Worm (Caenorhabditis elegans): ENCODE data around the gene T05H10.4.

T05H10.4 gene

DNA sequence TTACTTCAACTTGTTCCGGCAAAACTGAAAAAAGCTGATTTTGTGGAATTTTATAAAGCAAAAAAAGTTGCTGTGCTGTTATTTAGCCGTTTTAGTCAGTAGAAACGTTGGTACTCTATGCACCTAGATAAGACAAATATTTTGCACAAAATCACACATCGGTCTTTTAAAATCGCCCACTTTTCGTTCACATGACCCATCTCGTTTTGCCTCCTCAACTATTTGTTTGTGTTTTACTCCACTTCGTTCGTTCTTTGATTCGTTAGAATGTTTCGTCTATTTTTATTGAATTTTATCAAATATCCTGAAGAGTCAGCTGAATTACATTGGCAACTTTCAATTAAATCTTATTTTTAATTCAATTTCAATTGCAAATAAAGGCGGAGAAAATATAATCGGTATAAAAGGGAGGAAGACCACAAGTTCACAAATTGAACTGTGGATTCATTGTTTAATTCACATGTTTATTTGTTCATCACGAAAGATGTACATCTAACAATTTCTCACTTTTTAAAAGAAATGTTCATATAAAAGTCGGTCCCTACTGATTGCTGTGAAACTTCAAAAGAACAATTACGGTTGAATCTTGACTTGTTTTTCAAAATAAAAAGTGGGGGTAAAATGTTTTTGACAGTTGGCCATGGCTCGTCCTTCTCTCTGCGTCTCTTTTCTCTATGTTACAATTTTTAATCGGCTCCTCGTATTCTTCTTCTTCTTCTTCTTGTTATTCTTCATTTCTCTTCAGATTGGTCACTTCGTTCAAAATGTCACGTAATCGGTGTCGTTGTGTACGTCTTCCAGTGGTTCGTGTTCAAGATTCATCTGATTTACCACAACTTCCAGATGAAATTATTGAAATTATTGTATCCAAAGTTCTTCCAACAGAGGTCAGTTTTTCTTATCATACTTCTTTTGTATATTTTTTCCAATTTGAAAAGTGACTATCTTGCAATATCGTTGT, 40.6 kb upstream of the T05H10.4 start, which contains the start of gene DH11.2:
Gene DH11.2, plus strand, starts transcription at position 746 of the 961 bp plus-strand sequence.
- TF ChIP-seq ama-1 (optimal IDR thresholded peaks at IDR 0.05): peak; percentile 56
- TF ChIP-seq pha-4 (tag; optimal IDR thresholded peaks at IDR 0.05): peak; percentile 76
- TF ChIP-seq mml-1 (tag; optimal IDR thresholded peaks at IDR 0.05): no peak
- TF ChIP-seq tbx-2 (tag; optimal IDR thresholded peaks at IDR 0.05): no peak
- no peak for TF ChIP-seq nhr-25 (tag; optimal IDR thresholded peaks at IDR 0.05)
- peak; percentile 29 for TF ChIP-seq elt-2 (tag; optimal IDR thresholded peaks at IDR 0.05)
- no peak for TF ChIP-seq nhr-76 (tag; optimal IDR thresholded peaks at IDR 0.05)
- TF ChIP-seq nhr-237 (tag; optimal IDR thresholded peaks at IDR 0.05): no peak
- TF ChIP-seq nhr-28 (tag; optimal IDR thresholded peaks at IDR 0.05): no peak
- TF ChIP-seq nhr-43 (tag; optimal IDR thresholded peaks at IDR 0.05; ENCODE audit: poor library complexity, severe bottlenecking): no peak
- TF ChIP-seq pqm-1 (tag; optimal IDR thresholded peaks at IDR 0.05): peak; percentile 65
- no peak for TF ChIP-seq lin-39 (tag; optimal IDR thresholded peaks at IDR 0.05)
- no peak for TF ChIP-seq fkh-2 (tag; optimal IDR thresholded peaks at IDR 0.05)

DNA sequence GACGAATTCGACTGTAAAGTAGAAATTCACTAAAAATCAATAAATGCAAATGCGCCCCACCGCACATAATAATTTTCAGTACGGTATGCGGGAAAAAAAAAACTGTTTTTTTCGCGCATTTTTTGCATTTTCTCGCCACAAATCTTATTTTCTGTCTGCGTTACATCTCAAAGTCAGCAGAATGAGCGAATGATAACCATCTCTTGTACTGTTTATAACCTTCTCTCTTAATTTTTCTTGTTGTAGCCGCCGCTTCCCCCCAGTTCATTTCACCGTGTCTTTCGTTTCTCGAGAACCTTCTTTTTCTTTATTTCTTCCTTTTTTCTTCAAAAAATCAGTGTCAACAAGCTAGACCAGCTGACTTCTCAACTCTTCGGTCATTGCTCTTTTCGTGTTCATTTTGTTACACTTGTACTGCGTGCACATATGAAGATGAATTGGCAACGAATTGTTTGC, 37.4 kb upstream of the T05H10.4 start:
- TF ChIP-seq pha-4 (tag; optimal IDR thresholded peaks at IDR 0.05) (peak; percentile 94), nhr-25 (tag; optimal IDR thresholded peaks at IDR 0.05) (peak; percentile 15), ceh-28 (tag; optimal IDR thresholded peaks at IDR 0.05) (no peak), R02D3.7 (tag; optimal IDR thresholded peaks at IDR 0.05) (no peak), nhr-12 (tag; optimal IDR thresholded peaks at IDR 0.05) (no peak), skn-1 (tag; optimal IDR thresholded peaks at IDR 0.05) (no peak), nhr-43 (tag; optimal IDR thresholded peaks at IDR 0.05; ENCODE audit: poor library complexity, severe bottlenecking) (peak; percentile 59), nhr-23 (tag; optimal IDR thresholded peaks at IDR 0.05) (no peak), lsy-12 (tag; optimal IDR thresholded peaks at IDR 0.05) (peak; percentile 30), ama-1 (optimal IDR thresholded peaks at IDR 0.05) (peak; percentile 72), sea-2 (GFP tag; optimal IDR thresholded peaks at IDR 0.05) (no peak), ceh-82 (tag; optimal IDR thresholded peaks at IDR 0.05) (no peak), elt-1 (tag; optimal IDR thresholded peaks at IDR 0.05) (peak; percentile 37)

DNA sequence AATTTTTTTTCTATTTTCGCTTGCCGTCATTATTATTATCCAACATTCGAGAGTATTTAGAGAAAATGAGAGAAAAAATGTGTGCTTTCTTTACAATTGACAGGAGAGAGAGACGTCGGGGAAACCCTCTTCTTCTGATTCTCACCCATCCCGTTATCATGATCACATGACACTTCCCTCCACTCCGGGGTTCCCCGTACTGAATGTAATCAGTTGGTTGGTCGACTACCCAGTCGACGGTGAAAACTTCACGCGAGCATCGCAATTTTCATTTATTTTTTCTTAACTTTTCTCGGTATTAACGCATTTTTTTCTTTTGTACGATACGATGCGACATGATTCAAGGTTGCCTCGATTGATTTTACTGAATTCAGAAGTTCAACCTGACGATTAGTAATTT, 36.8 kb upstream of the T05H10.4 start:
- TF ChIP-seq unc-62 (GFP tag; optimal IDR thresholded peaks at IDR 0.05): no peak
- no peak for TF ChIP-seq lin-15B (tag; optimal IDR thresholded peaks at IDR 0.05)
- no peak for TF ChIP-seq nhr-11 (tag; optimal IDR thresholded peaks at IDR 0.05)
- TF ChIP-seq pha-4 (tag; optimal IDR thresholded peaks at IDR 0.05): peak; percentile 23
- peak; percentile 57 for TF ChIP-seq nfya-1 (tag; optimal IDR thresholded peaks at IDR 0.05; ENCODE audit: insufficient read depth)
- TF ChIP-seq daf-12 (tag; optimal IDR thresholded peaks at IDR 0.05): no peak
- no peak for TF ChIP-seq snpc-4 (tag; optimal IDR thresholded peaks at IDR 0.05)
- no peak for TF ChIP-seq aly-2 (tag; optimal IDR thresholded peaks at IDR 0.05)
- peak; percentile 81 for TF ChIP-seq ama-1 (optimal IDR thresholded peaks at IDR 0.05)
- no peak for TF ChIP-seq nhr-28 (tag; optimal IDR thresholded peaks at IDR 0.05)
- TF ChIP-seq nhr-43 (tag; optimal IDR thresholded peaks at IDR 0.05; ENCODE audit: poor library complexity, severe bottlenecking): peak; percentile 47
- TF ChIP-seq ztf-11 (tag; optimal IDR thresholded peaks at IDR 0.05): no peak
- TF ChIP-seq skn-1 (tag; optimal IDR thresholded peaks at IDR 0.05): no peak
- TF ChIP-seq jun-1 (tag; optimal IDR thresholded peaks at IDR 0.05): peak; percentile 26
- peak; percentile 4 for TF ChIP-seq ceh-28 (tag; optimal IDR thresholded peaks at IDR 0.05)
- TF ChIP-seq pqm-1 (tag; optimal IDR thresholded peaks at IDR 0.05): peak; percentile 70
- TF ChIP-seq egl-27 (tag; optimal IDR thresholded peaks at IDR 0.05): no peak
- no peak for TF ChIP-seq nhr-67 (tag; optimal IDR thresholded peaks at IDR 0.05)
- no peak for TF ChIP-seq ZK546.5 (tag; optimal IDR thresholded peaks at IDR 0.05)
- TF ChIP-seq fkh-10 (GFP tag; optimal IDR thresholded peaks at IDR 0.05): no peak
- TF ChIP-seq unc-39 (tag; optimal IDR thresholded peaks at IDR 0.05): no peak
- no peak for TF ChIP-seq nhr-237 (tag; optimal IDR thresholded peaks at IDR 0.05)
- TF ChIP-seq elt-2 (tag; optimal IDR thresholded peaks at IDR 0.05): peak; percentile 68
- peak in 1 of 3 experiments; percentile 5 for TF ChIP-seq elt-3 (tag; optimal IDR thresholded peaks at IDR 0.05)
- peak; percentile 1 for TF ChIP-seq nhr-23 (tag; optimal IDR thresholded peaks at IDR 0.05)
- TF ChIP-seq hmg-11 (tag; optimal IDR thresholded peaks at IDR 0.05): no peak
- no peak for TF ChIP-seq fkh-2 (tag; optimal IDR thresholded peaks at IDR 0.05)

Data from whole organism, L3 larva.